Worm (Caenorhabditis elegans): ENCODE results near the gene zipt-7.1.

- TF ChIP-seq pag-3 (tag; optimal IDR thresholded peaks at IDR 0.05; ENCODE audit: borderline replicate concordance, insufficient read depth) (no peak), nhr-77 (tag; optimal IDR thresholded peaks at IDR 0.05) (no peak), lin-15B (tag; optimal IDR thresholded peaks at IDR 0.05) (no peak), fkh-10 (GFP tag; optimal IDR thresholded peaks at IDR 0.05) (no peak), nhr-237 (tag; optimal IDR thresholded peaks at IDR 0.05) (no peak), fos-1 (tag; optimal IDR thresholded peaks at IDR 0.05) (no peak), snpc-4 (tag; optimal IDR thresholded peaks at IDR 0.05) (no peak), fkh-4 (tag; optimal IDR thresholded peaks at IDR 0.05; ENCODE audit: borderline replicate concordance) (no peak), rnt-1 (tag; optimal IDR thresholded peaks at IDR 0.05) (no peak), pqm-1 (tag; optimal IDR thresholded peaks at IDR 0.05) (no peak), mef-2 (tag; optimal IDR thresholded peaks at IDR 0.05) (no peak), unc-130 (tag; optimal IDR thresholded peaks at IDR 0.05) (no peak), jun-1 (tag; optimal IDR thresholded peaks at IDR 0.05) (no peak), ztf-4 (tag; optimal IDR thresholded peaks at IDR 0.05) (no peak)
Observed at ce11 chrIV:17259310-17259709, 28.6 kb downstream of the zipt-7.1 start, which contains the start of gene phyh-1.
